Fruit fly (Drosophila melanogaster) whole organism, adult: ENCODE measurements around the gene Sfp38D.

Experiments used
- CG11617 ChIP-seq: fragments of 200-800 bp; sonication (Bioruptor generic); optimal IDR thresholded peaks from 2 replicates; lab custom pipeline; 2017; ENCODE audit warnings: mild to moderate bottlenecking, missing biosample characterization, missing genetic modification reagents, missing genetic modification characterization
- CG12768 ChIP-seq: fragments of 200-800 bp; sonication (Bioruptor generic); optimal IDR thresholded peaks from 2 replicates; lab custom pipeline; 2017; ENCODE audit warnings: missing biosample characterization, missing genetic modification characterization, mild to moderate bottlenecking, moderate library complexity, missing genetic modification reagents
- CG14711 ChIP-seq: fragments of 200-800 bp; sonication (Bioruptor generic); optimal IDR thresholded peaks from 2 replicates; lab custom pipeline; 2018; ENCODE audit warnings: missing biosample characterization, mild to moderate bottlenecking, missing genetic modification characterization, moderate library complexity
- CG1620 ChIP-seq: fragments of 200-800 bp; sonication (Bioruptor generic); optimal IDR thresholded peaks from 2 replicates; lab custom pipeline; 2016; ENCODE audit warnings: missing biosample characterization, missing genetic modification characterization
- CG33017 ChIP-seq: fragments of 200-800 bp; sonication (Bioruptor generic); optimal IDR thresholded peaks from 2 replicates; lab custom pipeline; 2018; ENCODE audit warnings: missing biosample characterization, mild to moderate bottlenecking, missing genetic modification characterization, moderate library complexity
- CG5204 ChIP-seq: fragments of 200-800 bp; sonication (Bioruptor generic); optimal IDR thresholded peaks from 2 replicates; lab custom pipeline; 2016; ENCODE audit warnings: missing biosample characterization, missing genetic modification characterization
- CG7045 ChIP-seq: fragments of 200-800 bp; sonication (Bioruptor generic); optimal IDR thresholded peaks from 2 replicates; lab custom pipeline; 2017; ENCODE audit warnings: missing biosample characterization, mild to moderate bottlenecking, missing genetic modification characterization
- CG7101 ChIP-seq: fragments of 200-800 bp; sonication (Bioruptor generic); optimal IDR thresholded peaks from 2 replicates; lab custom pipeline; 2018; ENCODE audit warnings: missing biosample characterization, mild to moderate bottlenecking, missing genetic modification characterization, moderate library complexity
- Clk ChIP-seq: fragments of 200-800 bp; sonication (Bioruptor generic); optimal IDR thresholded peaks from 2 replicates; lab custom pipeline; 2017; ENCODE audit warnings: missing biosample characterization, missing genetic modification characterization
- Crg-1 ChIP-seq: fragments of 200-800 bp; sonication (Bioruptor generic); optimal IDR thresholded peaks from 2 replicates; lab custom pipeline; 2016; ENCODE audit warnings: missing biosample characterization, missing genetic modification characterization
- Hr96 ChIP-seq: fragments of 200-800 bp; sonication (Bioruptor generic); optimal IDR thresholded peaks from 2 replicates; lab custom pipeline; 2016; ENCODE audit warnings: missing biosample characterization, missing genetic modification characterization
- Mnt ChIP-seq: fragments of 200-800 bp; sonication (Bioruptor generic); optimal IDR thresholded peaks from 2 replicates; lab custom pipeline; 2016; ENCODE audit warnings: missing biosample characterization, mild to moderate bottlenecking, missing genetic modification characterization
- bab1 ChIP-seq: fragments of 200-800 bp; sonication (Bioruptor generic); optimal IDR thresholded peaks from 3 replicates; lab custom pipeline; 2019; ENCODE audit warnings: missing biosample characterization, mild to moderate bottlenecking, missing genetic modification characterization, moderate library complexity
- cic ChIP-seq: fragments of 200-800 bp; sonication (Bioruptor generic); optimal IDR thresholded peaks from 2 replicates; lab custom pipeline; 2017; ENCODE audit warnings: missing biosample characterization, mild to moderate bottlenecking, missing genetic modification characterization, moderate library complexity
- cnc ChIP-seq, 2 experiments: fragments of >200 bp; optimal IDR thresholded peaks; 2 replicates each; lab custom pipeline; 2017
- kay ChIP-seq: fragments of 200-800 bp; sonication (Bioruptor generic); peaks from one replicate; lab custom pipeline; 2016; ENCODE audit warnings: missing biosample characterization, missing genetic modification characterization, borderline replicate concordance
- ovo ChIP-seq: fragments of 200-800 bp; sonication (Bioruptor generic); optimal IDR thresholded peaks from 2 replicates; lab custom pipeline; 2016; ENCODE audit warnings: missing biosample characterization, missing genetic modification characterization
- pad ChIP-seq: fragments of 200-800 bp; sonication (Bioruptor generic); optimal IDR thresholded peaks from 3 replicates; lab custom pipeline; 2017; ENCODE audit warnings: missing biosample characterization, missing genetic modification characterization, mild to moderate bottlenecking, moderate library complexity, missing genetic modification reagents
- tj ChIP-seq: fragments of 200-800 bp; sonication (Bioruptor generic); optimal IDR thresholded peaks from 3 replicates; lab custom pipeline; 2017; ENCODE audit warnings: missing biosample characterization, mild to moderate bottlenecking, missing genetic modification characterization, moderate library complexity
- toe ChIP-seq: fragments of 200-800 bp; sonication (Bioruptor generic); optimal IDR thresholded peaks from 2 replicates; lab custom pipeline; 2016; ENCODE audit warnings: missing biosample characterization, missing genetic modification characterization

Gene Sfp38D

DNA sequence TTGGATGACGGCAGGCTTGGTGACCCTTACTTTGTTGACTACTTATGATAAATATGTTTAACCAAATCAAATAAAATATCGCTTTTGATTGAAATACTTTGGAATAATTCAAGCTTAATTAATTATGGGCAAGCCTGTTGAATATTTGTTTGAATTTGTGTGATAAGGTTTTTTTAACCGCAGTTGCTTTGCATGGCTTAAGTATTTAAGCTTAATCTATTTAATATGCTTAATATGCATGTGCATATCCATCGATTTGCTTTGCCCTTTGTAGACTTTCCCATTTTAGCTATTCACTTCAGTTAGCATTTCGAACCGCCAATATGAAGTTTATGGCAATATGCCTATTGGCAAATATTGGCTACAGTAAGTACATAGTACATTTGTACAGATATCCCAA lies at the start of gene Sfp38D:
Sfp38D (plus strand) TSS at position 301 of the 400 bp plus-strand sequence.
- TF ChIP-seq CG33017 (no peak), Hr96 (GFP tag; lab: Kevin White, UChicago) (no peak), cnc (optimal IDR thresholded peaks at IDR 0.05; lab: Kevin White, UChicago) (no peak), CG14711 (tag; lab: Kevin White, UChicago) (no peak), pad (GFP tag; lab: Kevin White, UChicago) (no peak), toe (GFP tag; lab: Kevin White, UChicago) (no peak), CG7045 (GFP tag; lab: Kevin White, UChicago) (no peak), CG12768 (GFP tag; lab: Kevin White, UChicago) (no peak), CG7101 (tag; lab: Kevin White, UChicago) (no peak), CG5204 (GFP tag; lab: Kevin White, UChicago) (no peak), Mnt (no peak), Crg-1 (GFP tag; lab: Kevin White, UChicago) (no peak), ovo (GFP tag; lab: Kevin White, UChicago) (no peak), bab1 (GFP tag; lab: Kevin White, UChicago) (no peak), CG11617 (no peak), CG1620 (GFP tag; lab: Kevin White, UChicago) (no peak), kay (GFP tag; lab: Kevin White, UChicago) (no peak), tj (no peak), Clk (no peak)

DNA sequence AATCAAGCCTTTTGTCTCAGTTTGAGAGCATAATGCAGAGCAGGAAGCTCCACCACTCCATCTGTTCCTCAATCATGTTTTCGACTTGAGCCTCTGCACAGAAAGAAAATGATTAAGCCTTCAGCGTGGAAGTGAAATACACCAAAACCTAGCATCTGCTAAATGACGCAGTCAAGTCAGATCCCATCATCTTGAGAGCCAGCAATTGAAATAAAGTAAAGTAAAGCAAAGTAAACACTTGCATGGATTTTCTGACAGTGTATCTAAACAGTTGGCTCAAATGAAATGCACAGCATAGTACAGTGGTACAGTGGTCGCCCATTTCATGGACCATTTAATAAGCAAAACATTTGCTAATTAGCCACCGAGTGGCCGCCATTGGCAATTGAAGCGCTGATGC lies 43.0 kb upstream of the Sfp38D start:
- TF ChIP-seq tj, result no peak
- no peak for TF ChIP-seq CG7045 (GFP tag; lab: Kevin White, UChicago)
- TF ChIP-seq Mnt, result no peak
- TF ChIP-seq toe (GFP tag; lab: Kevin White, UChicago), result no peak
- no peak for TF ChIP-seq CG11617
- TF ChIP-seq cnc (optimal IDR thresholded peaks at IDR 0.05; lab: Kevin White, UChicago), result no peak
- TF ChIP-seq Clk, result no peak
- TF ChIP-seq Crg-1 (GFP tag; lab: Kevin White, UChicago), result no peak
- no peak for TF ChIP-seq pad (GFP tag; lab: Kevin White, UChicago)

DNA sequence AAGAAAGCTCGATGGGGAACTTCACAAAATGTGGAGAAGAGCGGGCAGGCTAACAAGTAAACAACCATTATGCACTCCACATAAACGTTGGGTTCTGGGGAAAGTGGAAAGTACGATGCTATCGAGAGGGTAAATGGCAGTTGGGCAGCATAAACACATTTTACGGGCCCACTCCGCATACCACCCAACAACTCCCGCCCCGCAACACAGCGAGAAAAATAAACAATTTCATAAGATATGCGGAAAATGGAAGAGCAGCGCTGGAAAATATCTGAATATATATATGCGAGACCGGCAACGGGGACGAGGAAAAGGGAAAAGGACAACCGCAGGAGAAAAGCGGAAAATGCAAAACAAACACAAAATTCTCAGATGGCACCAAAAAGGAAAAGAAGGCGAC lies 39.4 kb upstream of the Sfp38D start:
- TF ChIP-seq CG11617 (no peak), CG1620 (GFP tag; lab: Kevin White, UChicago) (no peak), ovo (GFP tag; lab: Kevin White, UChicago) (no peak), Mnt (no peak)

DNA sequence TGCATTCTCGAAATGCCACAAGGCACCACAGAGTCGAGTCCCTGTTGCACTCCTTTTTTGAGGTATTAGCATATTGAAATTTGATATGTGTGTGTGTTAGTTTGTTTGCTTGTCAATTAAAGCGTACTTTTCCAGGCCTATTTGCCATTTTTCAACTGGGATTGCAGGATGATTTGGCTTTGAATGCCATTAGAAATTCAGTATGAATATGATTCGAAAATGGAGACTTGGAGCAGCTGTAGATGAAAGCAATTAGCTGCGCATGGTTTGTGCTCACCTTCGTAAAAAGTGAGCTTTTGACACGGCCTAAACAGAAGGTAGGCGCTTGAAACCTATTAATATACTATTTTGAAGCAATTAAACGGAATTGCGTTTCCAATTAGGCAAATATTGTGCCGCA lies 36.6 kb upstream of the Sfp38D start, which contains the start of gene CG31677:
CG31677 (minus strand) TSS at position 101 of the 400 bp plus-strand sequence.
- TF ChIP-seq toe (GFP tag; lab: Kevin White, UChicago) (no peak), bab1 (GFP tag; lab: Kevin White, UChicago) (no peak), cnc (optimal IDR thresholded peaks at IDR 0.05; lab: Kevin White, UChicago) (no peak), Crg-1 (GFP tag; lab: Kevin White, UChicago) (no peak), CG7101 (tag; lab: Kevin White, UChicago) (no peak), CG14711 (tag; lab: Kevin White, UChicago) (no peak), CG1620 (GFP tag; lab: Kevin White, UChicago) (no peak), pad (GFP tag; lab: Kevin White, UChicago) (no peak), CG5204 (GFP tag; lab: Kevin White, UChicago) (no peak), tj (no peak), cic (no peak), CG11617 (no peak), Mnt (no peak), ovo (GFP tag; lab: Kevin White, UChicago) (no peak), CG12768 (GFP tag; lab: Kevin White, UChicago) (no peak), CG7045 (GFP tag; lab: Kevin White, UChicago) (no peak), kay (GFP tag; lab: Kevin White, UChicago) (no peak), CG33017 (no peak), Hr96 (GFP tag; lab: Kevin White, UChicago) (no peak), Clk (no peak)

DNA sequence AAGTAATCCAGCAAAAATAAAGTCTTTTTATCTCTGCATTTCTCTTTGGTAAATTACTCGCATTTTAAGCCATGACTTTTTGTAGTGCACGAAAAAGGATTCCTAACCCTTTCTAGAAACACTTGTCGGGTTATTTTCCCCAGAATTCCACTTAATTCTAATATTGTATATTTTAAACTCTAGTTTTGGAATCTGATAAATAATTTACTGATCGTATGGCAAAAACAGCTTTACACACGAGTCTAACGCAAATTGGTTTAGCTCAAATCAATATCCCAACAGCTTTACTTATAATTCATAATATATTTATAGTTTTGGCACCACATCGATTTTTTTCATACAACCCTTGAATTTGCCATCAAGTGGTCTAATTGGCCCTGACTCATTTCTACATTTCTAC lies 26.5 kb upstream of the Sfp38D start, which contains the start of gene CG15475:
CG15475 (plus strand) TSS at position 301 of the 400 bp plus-strand sequence.
- TF ChIP-seq CG7045 (GFP tag; lab: Kevin White, UChicago), result no peak

DNA sequence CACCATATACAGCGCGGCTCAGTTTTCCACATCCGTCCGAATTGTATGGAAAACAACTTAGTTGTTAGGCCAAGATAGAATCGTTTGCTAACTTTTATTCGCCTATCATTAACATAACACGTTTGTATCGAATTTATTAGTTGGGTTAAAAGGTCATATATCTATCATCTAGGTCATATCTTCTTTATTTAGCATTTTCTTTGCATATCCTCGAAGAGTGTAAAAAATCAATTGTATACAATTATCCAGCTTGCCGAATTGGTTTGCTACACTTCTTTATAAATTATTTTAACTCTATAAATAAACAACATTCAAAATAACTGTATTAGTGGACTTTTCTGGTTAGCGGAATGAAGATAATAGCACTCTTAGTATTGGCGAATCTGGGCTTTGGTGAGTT lies 6.5 kb upstream of the Sfp38D start, which contains the start of gene CG17472:
CG17472 (plus strand) TSS at position 301 of the 400 bp plus-strand sequence.
- TF ChIP-seq Crg-1 (GFP tag; lab: Kevin White, UChicago), result no peak

DNA sequence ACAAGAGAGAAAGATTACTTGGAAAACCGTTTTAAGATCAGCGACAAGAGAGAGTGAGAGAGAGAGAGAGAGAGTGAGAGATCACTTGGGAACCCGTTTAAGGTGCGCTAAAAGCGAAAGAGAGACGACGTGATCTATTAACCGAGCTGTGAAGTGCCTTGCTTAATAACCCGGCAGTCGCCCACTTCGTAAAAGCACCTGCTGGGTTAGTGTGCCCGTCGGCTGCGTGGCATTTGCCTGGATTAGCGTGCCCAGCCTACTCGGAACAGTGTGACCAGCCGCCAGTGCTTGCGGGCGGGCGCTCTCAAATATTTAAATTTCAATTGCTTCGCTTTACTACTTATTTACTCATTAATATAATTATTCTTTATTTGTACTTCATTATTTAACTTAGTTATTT lies 2.3 kb upstream of the Sfp38D start:
- TF ChIP-seq toe (GFP tag; lab: Kevin White, UChicago) (no peak), Hr96 (GFP tag; lab: Kevin White, UChicago) (no peak), CG7045 (GFP tag; lab: Kevin White, UChicago) (no peak), bab1 (GFP tag; lab: Kevin White, UChicago) (no peak), CG33017 (no peak), cnc (optimal IDR thresholded peaks at IDR 0.05; lab: Kevin White, UChicago) (no peak), tj (no peak), ovo (GFP tag; lab: Kevin White, UChicago) (no peak), kay (GFP tag; lab: Kevin White, UChicago) (no peak), CG5204 (GFP tag; lab: Kevin White, UChicago) (no peak), CG14711 (tag; lab: Kevin White, UChicago) (no peak), CG11617 (no peak), Crg-1 (GFP tag; lab: Kevin White, UChicago) (no peak), CG1620 (GFP tag; lab: Kevin White, UChicago) (no peak), cic (no peak), Mnt (no peak), pad (GFP tag; lab: Kevin White, UChicago) (no peak), CG12768 (GFP tag; lab: Kevin White, UChicago) (no peak), Clk (no peak)
